Fruit fly (Drosophila melanogaster): ENCODE data around the gene Sld5.
A peak's percentile ranks its signal among the peaks of the same experiment; 100 is the strongest.

Sld5 gene

dm6 chr3R:26021195-26021914, 35.0 kb downstream of the Sld5 start (continued):
- TF ChIP-seq CG6792 (GFP tag; optimal IDR thresholded peaks at IDR 0.05), result peak; percentile 94
- peak; percentile 93 for TF ChIP-seq Sox15 (GFP tag; optimal IDR thresholded peaks at IDR 0.05)
- TF ChIP-seq Smox (GFP tag; optimal IDR thresholded peaks at IDR 0.05), result peak; percentile 93
- peak; percentile 93 for TF ChIP-seq CG31627 (GFP tag; optimal IDR thresholded peaks at IDR 0.05)
- peak; percentile 93 for TF ChIP-seq CG8632 (GFP tag; optimal IDR thresholded peaks at IDR 0.05)
- peak; percentile 93 for TF ChIP-seq CG10669 (GFP tag; optimal IDR thresholded peaks at IDR 0.05)
- TF ChIP-seq fd59A (GFP tag; optimal IDR thresholded peaks at IDR 0.05), result peak; percentile 93
- TF ChIP-seq CG6808 (GFP tag; optimal IDR thresholded peaks at IDR 0.05), result peak; percentile 96
- peak; percentile 92 for TF ChIP-seq OdsH (GFP tag; optimal IDR thresholded peaks at IDR 0.05)
- TF ChIP-seq ss (GFP tag; optimal IDR thresholded peaks at IDR 0.05), result peak; percentile 82 to 93
- TF ChIP-seq CG11762 (GFP tag; optimal IDR thresholded peaks at IDR 0.05; ENCODE audit: insufficient read depth), result peak; percentile 91
- peak; percentile 93 for TF ChIP-seq pdm3 (GFP tag; optimal IDR thresholded peaks at IDR 0.05)
- TF ChIP-seq Sox14 (GFP tag; optimal IDR thresholded peaks at IDR 0.05), result peak; percentile 92
- TF ChIP-seq Met (GFP tag; optimal IDR thresholded peaks at IDR 0.05), result peak; percentile 95
- TF ChIP-seq topi (GFP tag; optimal IDR thresholded peaks at IDR 0.05), result peak; percentile 95
- TF ChIP-seq cyc (GFP tag; optimal IDR thresholded peaks at IDR 0.05), result peak; percentile 87
- peak; percentile 95 for TF ChIP-seq CG3032 (tag; optimal IDR thresholded peaks at IDR 0.05)

DNA sequence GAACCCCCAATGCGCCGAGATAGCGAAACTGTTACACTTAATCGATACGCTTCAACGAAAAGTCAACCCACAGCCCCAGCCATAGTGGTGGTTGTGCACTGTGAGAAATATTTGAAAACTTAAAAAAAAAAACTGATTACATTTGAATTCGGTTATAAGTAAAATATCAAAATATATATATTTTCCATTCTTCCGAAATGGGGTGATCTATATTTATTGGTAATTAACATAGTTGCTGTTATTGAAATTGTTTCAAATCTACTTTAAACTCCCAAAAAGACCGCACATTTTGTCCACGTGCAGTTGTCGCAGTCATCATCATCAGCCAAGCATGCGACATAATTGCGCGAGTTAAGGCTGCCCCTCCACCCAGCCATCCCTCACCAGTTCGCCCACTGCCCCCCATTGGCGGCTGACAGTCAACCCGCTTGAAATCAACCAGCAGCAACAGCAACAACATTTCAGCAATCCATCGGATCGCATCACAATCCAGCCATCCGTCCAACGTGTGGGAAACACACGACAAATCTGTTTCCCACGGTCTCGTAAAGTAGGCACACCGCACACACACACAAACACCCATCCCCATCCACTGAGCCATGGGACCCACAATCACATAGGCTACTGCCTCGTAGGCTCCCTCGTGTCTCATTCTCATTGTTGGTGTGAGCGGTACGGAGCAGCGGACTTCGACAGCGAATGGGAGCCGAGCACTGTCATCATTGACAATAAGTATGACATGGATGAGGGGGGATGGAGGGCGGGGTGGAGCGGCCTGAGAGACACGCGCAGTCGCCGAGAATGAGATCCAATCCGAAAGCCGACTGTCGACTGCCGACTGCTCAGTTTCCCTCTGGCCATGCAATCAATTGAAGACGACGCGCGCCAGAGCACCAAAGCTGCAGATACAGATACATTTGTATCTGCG, 35.8 kb downstream of the Sld5 start:
- TF ChIP-seq CG31627 (GFP tag; optimal IDR thresholded peaks at IDR 0.05), result peak; percentile 15
- TF ChIP-seq CG11762 (GFP tag; optimal IDR thresholded peaks at IDR 0.05; ENCODE audit: insufficient read depth), result peak; percentile 59
- TF ChIP-seq dsx (GFP tag; optimal IDR thresholded peaks at IDR 0.05; ENCODE audit: poor library complexity, severe bottlenecking), result no peak
- TF ChIP-seq CG8632 (GFP tag; optimal IDR thresholded peaks at IDR 0.05), result peak; percentile 62
- no peak for TF ChIP-seq svp (GFP tag)
- TF ChIP-seq CG11902 (GFP tag; optimal IDR thresholded peaks at IDR 0.05), result peak; percentile 47
- peak; percentile 62 for TF ChIP-seq net (GFP tag; optimal IDR thresholded peaks at IDR 0.05)
- TF ChIP-seq CG6276 (GFP tag; optimal IDR thresholded peaks at IDR 0.05), result peak; percentile 74
- TF ChIP-seq Blimp-1 (GFP tag; optimal IDR thresholded peaks at IDR 0.05), result no peak
- peak; percentile 72 for TF ChIP-seq CG6808 (GFP tag; optimal IDR thresholded peaks at IDR 0.05)
- peak; percentile 53 for TF ChIP-seq Met (GFP tag; optimal IDR thresholded peaks at IDR 0.05)
- peak; percentile 48 for TF ChIP-seq topi (GFP tag; optimal IDR thresholded peaks at IDR 0.05)
- TF ChIP-seq CG6792 (GFP tag; optimal IDR thresholded peaks at IDR 0.05), result peak; percentile 33
- TF ChIP-seq Sox15 (GFP tag; optimal IDR thresholded peaks at IDR 0.05), result peak; percentile 53
- peak; percentile 76 for TF ChIP-seq CG10631 (GFP tag; optimal IDR thresholded peaks at IDR 0.05)
- peak; percentile 82 for TF ChIP-seq OdsH (GFP tag; optimal IDR thresholded peaks at IDR 0.05)
- peak; percentile 27 for TF ChIP-seq vri (GFP tag; optimal IDR thresholded peaks at IDR 0.05)
- TF ChIP-seq cyc (GFP tag; optimal IDR thresholded peaks at IDR 0.05), result peak; percentile 43
- TF ChIP-seq CG9139 (GFP tag; optimal IDR thresholded peaks at IDR 0.05), result no peak
- peak; percentile 61 for TF ChIP-seq Eip75B (GFP tag; optimal IDR thresholded peaks at IDR 0.05)
- peak; percentile 58 for TF ChIP-seq Gug (GFP tag; IDR thresholded peaks at IDR 0.05)
- TF ChIP-seq Sox102F (GFP tag; optimal IDR thresholded peaks at IDR 0.05), result peak; percentile 26
- TF ChIP-seq dac (GFP tag; optimal IDR thresholded peaks at IDR 0.05), result peak; percentile 53
- peak; percentile 9 to 61 for TF ChIP-seq ss (GFP tag; optimal IDR thresholded peaks at IDR 0.05)
- peak; percentile 60 for TF ChIP-seq CG1621 (tag; optimal IDR thresholded peaks at IDR 0.05)
- TF ChIP-seq fd85E (GFP tag; optimal IDR thresholded peaks at IDR 0.05), result no peak
- TF ChIP-seq Hr39 (GFP tag; optimal IDR thresholded peaks at IDR 0.05), result peak; percentile 36
- peak; percentile 25 for TF ChIP-seq Lpt (GFP tag; optimal IDR thresholded peaks at IDR 0.05)
- TF ChIP-seq esn (GFP tag; optimal IDR thresholded peaks at IDR 0.05), result peak; percentile 64
- peak; percentile 65 for TF ChIP-seq pdm3 (GFP tag; optimal IDR thresholded peaks at IDR 0.05)
- peak; percentile 34 to 75 for TF ChIP-seq salr (GFP tag; optimal IDR thresholded peaks at IDR 0.05)
- peak; percentile 36 for TF ChIP-seq Sox14 (GFP tag; optimal IDR thresholded peaks at IDR 0.05)
- TF ChIP-seq achi (GFP tag; optimal IDR thresholded peaks at IDR 0.05), result peak; percentile 77
- TF ChIP-seq CG15336 (GFP tag; IDR thresholded peaks at IDR 0.05), result peak; percentile 86
- TF ChIP-seq CG34406 (GFP tag; optimal IDR thresholded peaks at IDR 0.05), result peak; percentile 73
- peak; percentile 6 for TF ChIP-seq Ets21C (GFP tag; optimal IDR thresholded peaks at IDR 0.05)
- TF ChIP-seq CG7368 (GFP tag; optimal IDR thresholded peaks at IDR 0.05), result peak; percentile 54
- peak; percentile 66 for TF ChIP-seq spab (GFP tag; optimal IDR thresholded peaks at IDR 0.05)
- no peak for TF ChIP-seq Eip93F (GFP tag; optimal IDR thresholded peaks at IDR 0.05)
- peak; percentile 73 for TF ChIP-seq CG10669 (GFP tag; optimal IDR thresholded peaks at IDR 0.05)

All from whole organism, prepupa.